Fruit fly (Drosophila melanogaster): ENCODE results near the gene CG10492.

CG10492 gene

dm6 chr2L:19023972-19024743 lies 29.7 kb upstream of the CG10492 start (continued):
- TF ChIP-seq Gug (GFP tag; IDR thresholded peaks at IDR 0.05) (no peak), CG10669 (GFP tag; optimal IDR thresholded peaks at IDR 0.05) (peak; percentile 77), CG7368 (GFP tag; optimal IDR thresholded peaks at IDR 0.05) (no peak), Eip75B (GFP tag; optimal IDR thresholded peaks at IDR 0.05) (peak; percentile 53), CG6792 (GFP tag; optimal IDR thresholded peaks at IDR 0.05) (peak; percentile 54), topi (GFP tag; optimal IDR thresholded peaks at IDR 0.05) (peak; percentile 51), Met (GFP tag; optimal IDR thresholded peaks at IDR 0.05) (peak; percentile 55), CG3032 (tag; optimal IDR thresholded peaks at IDR 0.05) (peak; percentile 81), net (GFP tag; optimal IDR thresholded peaks at IDR 0.05) (peak; percentile 33), Ets96B (tag; optimal IDR thresholded peaks at IDR 0.05) (peak; percentile 77), CG9139 (GFP tag; optimal IDR thresholded peaks at IDR 0.05) (peak; percentile 55), esn (GFP tag; optimal IDR thresholded peaks at IDR 0.05) (peak; percentile 62), CG16779 (tag; optimal IDR thresholded peaks at IDR 0.05) (peak; percentile 10), Hr39 (GFP tag; optimal IDR thresholded peaks at IDR 0.05) (peak; percentile 34), pdm3 (GFP tag; optimal IDR thresholded peaks at IDR 0.05) (peak; percentile 46), CG8632 (GFP tag; optimal IDR thresholded peaks at IDR 0.05) (peak; percentile 62), Sox15 (GFP tag; optimal IDR thresholded peaks at IDR 0.05) (peak; percentile 42), CG6276 (GFP tag; optimal IDR thresholded peaks at IDR 0.05) (peak; percentile 32), Blimp-1 (GFP tag; optimal IDR thresholded peaks at IDR 0.05) (peak; percentile 30), CG11762 (GFP tag; optimal IDR thresholded peaks at IDR 0.05; ENCODE audit: insufficient read depth) (peak; percentile 8), Eip78C (GFP tag) (peak; percentile 90), CG1621 (tag; optimal IDR thresholded peaks at IDR 0.05) (peak; percentile 61), CG15336 (GFP tag; IDR thresholded peaks at IDR 0.05) (no peak), CG34406 (GFP tag; optimal IDR thresholded peaks at IDR 0.05) (peak; percentile 48), Eip93F (GFP tag; optimal IDR thresholded peaks at IDR 0.05) (no peak), Sox102F (GFP tag; optimal IDR thresholded peaks at IDR 0.05) (peak; percentile 22), dac (GFP tag; optimal IDR thresholded peaks at IDR 0.05) (no peak), dsx (GFP tag; optimal IDR thresholded peaks at IDR 0.05; ENCODE audit: poor library complexity, severe bottlenecking) (peak; percentile 69), Sox14 (GFP tag; optimal IDR thresholded peaks at IDR 0.05) (peak; percentile 39), OdsH (GFP tag; optimal IDR thresholded peaks at IDR 0.05) (peak; percentile 61), achi (GFP tag; optimal IDR thresholded peaks at IDR 0.05) (peak; percentile 57)

DNA sequence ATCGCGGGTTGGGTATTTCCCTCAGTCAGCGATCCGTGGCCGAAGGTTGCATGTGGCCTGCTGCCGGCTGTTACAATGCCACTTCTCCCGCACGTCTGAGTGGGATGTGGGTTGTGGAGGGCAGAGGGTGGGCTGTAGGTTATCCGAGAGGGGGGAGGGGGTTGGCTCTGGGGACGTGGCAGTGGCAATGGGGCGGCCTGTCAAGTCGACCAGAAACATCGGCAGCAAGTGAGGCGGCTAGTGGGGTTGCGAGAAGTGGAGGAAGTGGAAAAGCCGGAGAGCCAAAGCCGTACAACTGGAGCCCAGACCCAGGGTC lies 29.2 kb upstream of the CG10492 start:
- TF ChIP-seq CG1621 (tag; optimal IDR thresholded peaks at IDR 0.05) (no peak), CG32006 (GFP tag; optimal IDR thresholded peaks at IDR 0.05) (no peak), spab (GFP tag; optimal IDR thresholded peaks at IDR 0.05) (no peak), CG6276 (GFP tag; optimal IDR thresholded peaks at IDR 0.05) (no peak), fd59A (GFP tag; optimal IDR thresholded peaks at IDR 0.05) (no peak), CG6854 (GFP tag; optimal IDR thresholded peaks at IDR 0.05) (no peak), CG34406 (GFP tag; optimal IDR thresholded peaks at IDR 0.05) (no peak), ss (GFP tag; optimal IDR thresholded peaks at IDR 0.05) (peak in 1 of 2 experiments; percentile 9), net (GFP tag; optimal IDR thresholded peaks at IDR 0.05) (no peak), CG16779 (tag; optimal IDR thresholded peaks at IDR 0.05) (no peak), CG8632 (GFP tag; optimal IDR thresholded peaks at IDR 0.05) (no peak), Eip78C (GFP tag) (no peak), dsx (GFP tag; optimal IDR thresholded peaks at IDR 0.05; ENCODE audit: poor library complexity, severe bottlenecking) (peak; percentile 6)
